Fruit fly (Drosophila melanogaster): ENCODE results near the gene CG6418.
A peak's percentile ranks its signal among the peaks of the same experiment; 100 is the strongest.

CG6418 gene

dm6 chr3L:10855419-10856213 is 23.2 kb downstream of the CG6418 start (continued):
- peak in 1 of 3 experiments; percentile 93 for TF ChIP-seq lola (GFP tag; optimal IDR thresholded peaks at IDR 0.05)
- TF ChIP-seq jumu (GFP tag; optimal IDR thresholded peaks at IDR 0.05) = no peak
- no peak for TF ChIP-seq ash1 (GFP tag; optimal IDR thresholded peaks at IDR 0.05)
- TF ChIP-seq esg (GFP tag; conservative IDR thresholded peaks at IDR 0.05) = peak; percentile 82
- no peak for TF ChIP-seq Dll (GFP tag; IDR thresholded peaks at IDR 0.05; ENCODE audit: partially characterized antibody)
- TF ChIP-seq vfl (GFP tag; optimal IDR thresholded peaks at IDR 0.05) = no peak
- peak; percentile 85 for TF ChIP-seq twi (tag; optimal IDR thresholded peaks at IDR 0.05)
- peak; percentile 85 for TF ChIP-seq CG1233 (GFP tag; optimal IDR thresholded peaks at IDR 0.05)
- no peak for TF ChIP-seq NK7.1 (GFP tag; optimal IDR thresholded peaks at IDR 0.05)
- TF ChIP-seq prd (optimal IDR thresholded peaks at IDR 0.05) = no peak
- peak; percentile 95 for TF ChIP-seq prd (GFP tag; IDR thresholded peaks at IDR 0.05)
- TF ChIP-seq pzg (GFP tag; optimal IDR thresholded peaks at IDR 0.05) = no peak
- no peak for TF ChIP-seq CG16813 (GFP tag; IDR thresholded peaks at IDR 0.05; ENCODE audit: partially characterized antibody)
- TF ChIP-seq sqz (GFP tag; optimal IDR thresholded peaks at IDR 0.05) = peak; percentile 73
- TF ChIP-seq CG12391 (tag; optimal IDR thresholded peaks at IDR 0.05) = peak; percentile 94
- TF ChIP-seq jing (GFP tag; optimal IDR thresholded peaks at IDR 0.05) = peak; percentile 64
- no peak for TF ChIP-seq CG7745 (tag; optimal IDR thresholded peaks at IDR 0.05)
- TF ChIP-seq usp (GFP tag; optimal IDR thresholded peaks at IDR 0.05) = no peak
- TF ChIP-seq Hey (tag; optimal IDR thresholded peaks at IDR 0.05) = peak; percentile 4
- TF ChIP-seq kah (GFP tag; optimal IDR thresholded peaks at IDR 0.05) = peak; percentile 74
- peak; percentile 93 for TF ChIP-seq CG18599 (GFP tag; optimal IDR thresholded peaks at IDR 0.05)
- TF ChIP-seq CG11093 (GFP tag; IDR thresholded peaks at IDR 0.05) = peak; percentile 86
- peak; percentile 27 for TF ChIP-seq ems (GFP tag; optimal IDR thresholded peaks at IDR 0.05)
- TF ChIP-seq hbn (GFP tag; IDR thresholded peaks at IDR 0.05; ENCODE audit: partially characterized antibody) = no peak
- TF ChIP-seq ewg (GFP tag; optimal IDR thresholded peaks at IDR 0.05) = peak; percentile 76
- TF ChIP-seq her (GFP tag; optimal IDR thresholded peaks at IDR 0.05) = no peak
- peak; percentile 89 for TF ChIP-seq CG10209 (GFP tag; optimal IDR thresholded peaks at IDR 0.05)
- no peak for TF ChIP-seq Gsc (GFP tag; IDR thresholded peaks at IDR 0.05)
- peak; percentile 95 for TF ChIP-seq CG18262 (tag; optimal IDR thresholded peaks at IDR 0.05)
- TF ChIP-seq CG5953 (GFP tag; IDR thresholded peaks at IDR 0.05) = peak; percentile 73; the same call in 1 of the 2 replicates
- TF ChIP-seq Gug (GFP tag; IDR thresholded peaks at IDR 0.05) = peak; percentile 84
- TF ChIP-seq Bteb2 (GFP tag; optimal IDR thresholded peaks at IDR 0.05) = peak; percentile 17
- TF ChIP-seq CG6854 (GFP tag; optimal IDR thresholded peaks at IDR 0.05) = peak; percentile 82
- TF ChIP-seq slou (GFP tag; optimal IDR thresholded peaks at IDR 0.05) = peak; percentile 11
- TF ChIP-seq br (optimal IDR thresholded peaks at IDR 0.05) = no peak
- no peak for TF ChIP-seq CG4282 (GFP tag; optimal IDR thresholded peaks at IDR 0.05)
- no peak for TF ChIP-seq CG16863 (GFP tag; optimal IDR thresholded peaks at IDR 0.05)
- peak; percentile 91 for TF ChIP-seq Hmr (GFP tag; optimal IDR thresholded peaks at IDR 0.05)
- no peak for TF ChIP-seq tx (GFP tag; optimal IDR thresholded peaks at IDR 0.05)
- peak; percentile 88 for TF ChIP-seq ro (GFP tag; IDR thresholded peaks at IDR 0.05)
- TF ChIP-seq wdn (GFP tag; IDR thresholded peaks at IDR 0.05) = peak; percentile 74; the same call in 1 of the 2 replicates
- peak; percentile 83 for TF ChIP-seq E2f1 (GFP tag; IDR thresholded peaks at IDR 0.05)
- peak; percentile 32 for TF ChIP-seq Max (GFP tag; optimal IDR thresholded peaks at IDR 0.05)
- TF ChIP-seq ato (GFP tag; IDR thresholded peaks at IDR 0.05; ENCODE audit: partially characterized antibody) = 0 out of 2 replicates have a peak, but pooled peaks have one; percentile 21
- peak; percentile 95 for TF ChIP-seq CG2712 (tag; optimal IDR thresholded peaks at IDR 0.05)
- TF ChIP-seq sna (GFP tag; IDR thresholded peaks at IDR 0.05; ENCODE audit: partially characterized antibody) = no peak
- peak in 1 of 2 experiments; percentile 60 for TF ChIP-seq Hr78 (GFP tag; optimal IDR thresholded peaks at IDR 0.05)
- no peak for TF ChIP-seq CG12769 (tag; optimal IDR thresholded peaks at IDR 0.05)
- peak; percentile 73 for TF ChIP-seq CG12219 (GFP tag; optimal IDR thresholded peaks at IDR 0.05)
